In the genomic region with DNA sequence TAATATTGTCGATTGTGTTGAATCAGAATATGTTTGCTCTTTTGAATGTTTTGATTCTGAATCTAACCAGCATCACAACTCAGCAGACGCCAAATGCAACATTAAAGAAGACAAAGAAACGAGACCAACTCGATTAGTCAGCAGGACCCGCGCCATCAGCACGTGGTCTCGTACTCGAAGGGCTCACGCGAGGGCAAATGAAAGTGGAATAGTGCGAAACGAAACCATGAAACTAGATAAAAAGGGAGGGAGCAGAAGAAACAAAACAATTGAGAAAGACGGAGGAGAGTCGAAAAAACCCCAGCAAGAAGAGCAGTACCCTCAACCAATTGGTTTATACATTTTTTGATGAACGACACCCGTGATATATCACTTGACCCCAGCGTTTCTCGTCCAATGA, we compare ENCODE assay signal across 1 worm cellular context.
TF ChIP-seq lines count a peak whose summit lies in the region.

No protein-coding gene starts in this region.

TF ChIP-seq in whole organism, L1 larva, 84 proteins besides CTCF, POLR2A, EP300 and RAD21 (continued from another document):
- TF ChIP-seq egl-13 (tag; optimal IDR thresholded peaks at IDR 0.05; lab: Kevin White, UChicago) (no peak), pag-3 (tag; optimal IDR thresholded peaks at IDR 0.05; lab: Kevin White, UChicago; ENCODE audit: borderline replicate concordance, insufficient read depth) (no peak), elt-2 (tag; optimal IDR thresholded peaks at IDR 0.05; lab: Kevin White, UChicago) (no peak), unc-30 (tag; optimal IDR thresholded peaks at IDR 0.05; lab: Kevin White, UChicago) (no peak), nhr-11 (tag; optimal IDR thresholded peaks at IDR 0.05; lab: Kevin White, UChicago) (no peak)
